Worm (Caenorhabditis elegans) whole organism, L4/young adult: ENCODE data around the gene W02C12.2.

ENCODE experiments used
- W03F9.2 ChIP-seq: fragments of 150-350 bp; optimal IDR thresholded peaks from 2 replicates; lab custom pipeline; 2014; ENCODE audit warnings: missing biosample characterization, missing genetic modification characterization
- dao-5 ChIP-seq: sonication (generic microtip); optimal IDR thresholded peaks from 2 replicates; lab custom pipeline; 2016; ENCODE audit warnings: missing genotype, missing genetic modification characterization, moderate library complexity, missing compliant biosample characterization
- him-1 ChIP-seq: sonication (generic microtip); optimal IDR thresholded peaks from 2 replicates; lab custom pipeline; 2016; ENCODE audit warnings: missing genotype, missing genetic modification reagents, missing genetic modification characterization, missing compliant biosample characterization

DNA sequence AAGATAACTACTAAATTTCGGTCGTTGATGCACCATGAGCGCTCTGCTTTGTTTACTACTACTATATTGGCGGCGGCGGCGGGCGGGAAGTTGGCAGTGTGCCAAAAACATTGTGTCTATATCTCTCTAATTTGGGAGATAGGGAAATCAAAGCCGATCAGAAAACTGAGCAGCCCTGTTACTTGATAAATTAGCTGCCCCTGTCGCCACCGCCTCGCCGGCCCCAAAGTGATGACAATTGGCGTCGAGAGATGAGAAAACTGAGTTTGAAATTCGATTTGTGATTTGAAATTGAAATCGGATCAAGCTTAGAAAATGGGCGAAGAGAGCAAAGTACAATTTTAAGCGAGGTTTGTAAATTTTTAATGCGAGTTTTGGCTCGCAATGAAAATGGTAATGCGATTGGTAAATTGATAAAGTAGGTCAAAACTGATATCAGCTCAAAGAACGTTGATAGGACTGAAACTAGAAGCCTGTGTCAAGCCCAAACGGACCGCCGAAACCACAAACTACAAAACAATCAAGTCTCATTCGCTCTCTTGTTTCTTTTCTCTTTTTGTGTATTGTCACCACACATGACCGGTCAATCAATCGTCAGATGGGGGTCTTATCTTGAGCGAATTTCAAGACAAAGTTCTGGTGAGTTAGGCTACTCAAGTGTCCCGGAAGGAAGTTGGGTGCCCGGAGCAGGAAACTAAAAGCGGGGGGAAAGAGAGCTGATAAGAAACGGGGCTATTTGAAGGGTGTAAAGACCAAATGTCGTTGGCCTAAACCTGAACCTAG, 19.5 kb upstream of the W02C12.2 start:
- TF ChIP-seq him-1 (tag; lab: Kevin White, UChicago) (no peak), dao-5 (tag; lab: Kevin White, UChicago) (no peak), W03F9.2 (tag; lab: Kevin White, UChicago) (no peak)
